Worm (Caenorhabditis elegans) whole organism, mixed stage, embryonic: ENCODE measurements around the gene ceh-20.

Source experiments
- M03D4.4 ChIP-seq: sonication (generic microtip); optimal IDR thresholded peaks from 2 replicates; lab custom pipeline; 2017; ENCODE audit warnings: mild to moderate bottlenecking, missing genetic modification characterization, missing compliant biosample characterization
- bed-3 ChIP-seq: fragments of 200-800 bp; sonication (Bioruptor generic); optimal IDR thresholded peaks from 3 replicates; lab custom pipeline; 2018; ENCODE audit warnings: mild to moderate bottlenecking, missing genetic modification characterization, moderate library complexity, missing compliant biosample characterization
- blmp-1 ChIP-seq: fragments of 150-350 bp; optimal IDR thresholded peaks from 2 replicates; lab custom pipeline; 2014; ENCODE audit warnings: missing biosample characterization, missing genetic modification characterization
- ceh-39 ChIP-seq: fragments of 150-350 bp; optimal IDR thresholded peaks from 2 replicates; lab custom pipeline; 2014; ENCODE audit warnings: missing biosample characterization, missing genetic modification characterization
- ceh-43 ChIP-seq: fragments of 200-800 bp; sonication (Bioruptor generic); optimal IDR thresholded peaks from 2 replicates; lab custom pipeline; 2018; ENCODE audit warnings: mild to moderate bottlenecking, missing genetic modification characterization, moderate library complexity, missing compliant biosample characterization
- ceh-83 ChIP-seq: fragments of 200-800 bp; sonication (Bioruptor generic); optimal IDR thresholded peaks from 2 replicates; lab custom pipeline; 2018; ENCODE audit warnings: mild to moderate bottlenecking, missing genetic modification characterization, missing compliant biosample characterization
- ces-1 ChIP-seq: fragments of 150-350 bp; optimal IDR thresholded peaks from 2 replicates; lab custom pipeline; 2014; ENCODE audit warnings: missing biosample characterization, missing genetic modification reagents, missing genetic modification characterization
- cnd-1 ChIP-seq: fragments of 200-800 bp; sonication (Bioruptor generic); optimal IDR thresholded peaks from 2 replicates; lab custom pipeline; 2018; ENCODE audit warnings: mild to moderate bottlenecking, missing genetic modification characterization, missing compliant biosample characterization
- drap-1 ChIP-seq: fragments of 200-800 bp; sonication (Bioruptor generic); optimal IDR thresholded peaks from 3 replicates; lab custom pipeline; 2018; ENCODE audit warnings: mild to moderate bottlenecking, missing genetic modification characterization, missing compliant biosample characterization
- elt-1 ChIP-seq: sonication (generic microtip); optimal IDR thresholded peaks from 2 replicates; lab custom pipeline; 2017; ENCODE audit warnings: missing genetic modification characterization, mild to moderate bottlenecking, missing compliant biosample characterization, antibody characterized with exemption, moderate library complexity, borderline replicate concordance; ENCODE audit not compliant: insufficient read depth
- elt-3 ChIP-seq: fragments of 150-350 bp; optimal IDR thresholded peaks from 2 replicates; lab custom pipeline; 2014; ENCODE audit warnings: missing biosample characterization, missing genetic modification characterization
- flh-1 ChIP-seq: fragments of 200-800 bp; sonication (Bioruptor generic); optimal IDR thresholded peaks from 2 replicates; lab custom pipeline; 2018; ENCODE audit warnings: mild to moderate bottlenecking, missing genetic modification characterization, moderate library complexity, missing compliant biosample characterization
- ham-2 ChIP-seq: fragments of 200-800 bp; sonication (Bioruptor generic); optimal IDR thresholded peaks from 2 replicates; lab custom pipeline; 2018; ENCODE audit warnings: mild to moderate bottlenecking, missing genetic modification characterization, missing compliant biosample characterization
- hlh-1 ChIP-seq: fragments of 150-350 bp; optimal IDR thresholded peaks from 2 replicates; lab custom pipeline; 2014; ENCODE audit warnings: missing biosample characterization, missing genetic modification reagents, missing genetic modification characterization
- lin-13 ChIP-seq: fragments of 150-350 bp; optimal IDR thresholded peaks from 2 replicates; lab custom pipeline; 2014; ENCODE audit warnings: missing biosample characterization, missing genetic modification characterization
- lin-32 ChIP-seq: fragments of 200-800 bp; sonication (Bioruptor generic); optimal IDR thresholded peaks from 2 replicates; lab custom pipeline; 2018; ENCODE audit warnings: mild to moderate bottlenecking, missing genetic modification characterization, missing compliant biosample characterization
- lsy-2 ChIP-seq: fragments of 150-350 bp; optimal IDR thresholded peaks from 2 replicates; lab custom pipeline; 2014; ENCODE audit warnings: missing biosample characterization, missing genetic modification characterization
- mab-5 ChIP-seq: fragments of 150-350 bp; optimal IDR thresholded peaks from 2 replicates; lab custom pipeline; 2014; ENCODE audit warnings: missing biosample characterization, missing genetic modification characterization
- mep-1 ChIP-seq: fragments of 150-350 bp; optimal IDR thresholded peaks from 2 replicates; lab custom pipeline; 2017; ENCODE audit warnings: missing biosample characterization, missing genetic modification reagents, missing genetic modification characterization, inconsistent platforms
- mls-2 ChIP-seq: sonication (generic microtip); optimal IDR thresholded peaks from 2 replicates; lab custom pipeline; 2016; ENCODE audit warnings: mild to moderate bottlenecking, missing genetic modification characterization, moderate library complexity, missing compliant biosample characterization
- nhr-12 ChIP-seq: fragments of 150-350 bp; optimal IDR thresholded peaks from 2 replicates; lab custom pipeline; 2014; ENCODE audit warnings: missing biosample characterization, missing genetic modification characterization
- nhr-2 ChIP-seq: fragments of 150-350 bp; optimal IDR thresholded peaks from 2 replicates; lab custom pipeline; 2014; ENCODE audit warnings: missing biosample characterization, missing genetic modification characterization
- nhr-237 ChIP-seq: fragments of 150-350 bp; optimal IDR thresholded peaks from 2 replicates; lab custom pipeline; 2014; ENCODE audit warnings: missing biosample characterization, missing genetic modification characterization
- nhr-28 ChIP-seq: fragments of 150-350 bp; optimal IDR thresholded peaks from 2 replicates; lab custom pipeline; 2014; ENCODE audit warnings: missing biosample characterization, missing genetic modification characterization
- nhr-76 ChIP-seq: sonication (generic microtip); optimal IDR thresholded peaks from 2 replicates; lab custom pipeline; 2017; ENCODE audit warnings: missing biosample characterization, missing genetic modification characterization
- pha-4 ChIP-seq: fragments of 150-350 bp; optimal IDR thresholded peaks from 2 replicates; lab custom pipeline; 2018; ENCODE audit warnings: missing biosample characterization, missing genetic modification reagents, missing genetic modification characterization
- sem-2 ChIP-seq: fragments of 200-800 bp; sonication (Bioruptor generic); optimal IDR thresholded peaks from 2 replicates; lab custom pipeline; 2018; ENCODE audit warnings: mild to moderate bottlenecking, missing genetic modification characterization, missing compliant biosample characterization
- snpc-4 ChIP-seq: fragments of 150-350 bp; optimal IDR thresholded peaks from 2 replicates; lab custom pipeline; 2014; ENCODE audit warnings: missing biosample characterization, missing genetic modification characterization
- sptf-1 ChIP-seq: sonication (generic microtip); optimal IDR thresholded peaks from 2 replicates; lab custom pipeline; 2017; ENCODE audit warnings: mild to moderate bottlenecking, missing genetic modification characterization, moderate library complexity, missing compliant biosample characterization
- tbx-8 ChIP-seq: fragments of 200-800 bp; sonication (Bioruptor generic); optimal IDR thresholded peaks from 2 replicates; lab custom pipeline; 2018; ENCODE audit warnings: mild to moderate bottlenecking, missing genetic modification characterization, moderate library complexity, missing compliant biosample characterization
- unc-120 ChIP-seq: sonication (generic microtip); optimal IDR thresholded peaks from 2 replicates; lab custom pipeline; 2017; ENCODE audit warnings: missing genetic modification characterization, missing compliant biosample characterization; ENCODE audit not compliant: poor library complexity, severe bottlenecking
- unc-39 ChIP-seq: fragments of 150-350 bp; optimal IDR thresholded peaks from 2 replicates; lab custom pipeline; 2014; ENCODE audit warnings: missing biosample characterization, missing genetic modification characterization
- unc-62 ChIP-seq: fragments of 150-350 bp; optimal IDR thresholded peaks from 2 replicates; lab custom pipeline; 2014; ENCODE audit warnings: missing biosample characterization, missing genetic modification reagents, missing genetic modification characterization
- zip-8 ChIP-seq: fragments of 150-350 bp; optimal IDR thresholded peaks from 2 replicates; lab custom pipeline; 2014; ENCODE audit warnings: missing biosample characterization, missing genetic modification characterization
- ztf-11 ChIP-seq: fragments of 150-350 bp; optimal IDR thresholded peaks from 2 replicates; lab custom pipeline; 2014; ENCODE audit warnings: missing biosample characterization, missing genetic modification characterization

ceh-20 gene

ce11 chrIII:6973682-6974081 lies 6.0 kb upstream of the ceh-20 start, which contains the start of gene F31E3.2:
F31E3.2 (plus strand) TSS chrIII:6973982.
- no peak for TF ChIP-seq unc-62 (GFP tag; lab: Kevin White, UChicago)
- no peak for TF ChIP-seq ztf-11 (tag; lab: Kevin White, UChicago)
- no peak for TF ChIP-seq nhr-2 (tag; lab: Kevin White, UChicago)
- no peak for TF ChIP-seq nhr-237 (tag; lab: Kevin White, UChicago)
- TF ChIP-seq M03D4.4 (tag; lab: Kevin White, UChicago) = no peak
- TF ChIP-seq snpc-4 (tag; lab: Kevin White, UChicago) = no peak
- no peak for TF ChIP-seq drap-1
- no peak for TF ChIP-seq ceh-43 (GFP tag; lab: Kevin White, UChicago)
- TF ChIP-seq, all 35 proteins: peak for 0

ce11 chrIII:6974952-6975351 lies 4.7 kb upstream of the ceh-20 start:
- no peak for TF ChIP-seq hlh-1 (tag; lab: Kevin White, UChicago)
- TF ChIP-seq nhr-12 (tag; lab: Kevin White, UChicago) = no peak
- no peak for TF ChIP-seq sptf-1 (tag; lab: Kevin White, UChicago)
- TF ChIP-seq zip-8 = peak; percentile 91
- TF ChIP-seq unc-120 (tag; lab: Kevin White, UChicago) = no peak

DNA sequence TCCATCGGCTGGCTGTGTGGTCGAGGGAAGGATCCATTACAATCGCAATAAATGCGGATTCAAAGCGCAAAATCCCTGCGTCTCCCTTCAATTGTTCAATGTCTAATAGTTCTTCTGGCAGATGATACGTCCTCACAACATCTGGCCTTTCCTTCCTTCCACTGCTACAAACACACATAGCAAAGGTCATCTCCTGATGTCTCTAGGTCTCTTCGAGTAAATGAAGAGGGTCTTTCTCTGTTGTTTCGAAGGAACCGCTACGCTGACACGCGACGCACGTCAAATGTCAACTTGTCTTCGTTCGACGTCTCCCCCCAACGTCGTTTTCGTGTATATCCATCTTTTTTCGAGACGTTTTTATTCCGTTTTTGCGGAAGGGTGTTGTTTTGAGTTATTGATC lies 809 bp upstream of the ceh-20 start:
- peak; percentile 95 for TF ChIP-seq cnd-1
- TF ChIP-seq M03D4.4 (tag; lab: Kevin White, UChicago) = peak; percentile 53
- peak; percentile 81 for TF ChIP-seq lin-32 (GFP tag; lab: Kevin White, UChicago)
- no peak for TF ChIP-seq blmp-1 (tag; lab: Kevin White, UChicago)
- no peak for TF ChIP-seq sem-2 (GFP tag; lab: Kevin White, UChicago)
- TF ChIP-seq lin-13 (tag; lab: Kevin White, UChicago) = peak; percentile 58
- no peak for TF ChIP-seq elt-3 (tag; lab: Kevin White, UChicago)
- peak; percentile 74 for TF ChIP-seq ham-2 (GFP tag; lab: Kevin White, UChicago)
- no peak for TF ChIP-seq nhr-76 (tag; lab: Kevin White, UChicago)
- peak; percentile 66 for TF ChIP-seq ceh-39
- peak; percentile 76 for TF ChIP-seq unc-120 (tag; lab: Kevin White, UChicago)
- TF ChIP-seq hlh-1 (tag; lab: Kevin White, UChicago) = peak; percentile 93
- no peak for TF ChIP-seq pha-4 (tag; lab: Kevin White, UChicago)
- TF ChIP-seq ceh-83 = no peak
- no peak for TF ChIP-seq ces-1 (GFP tag; lab: Kevin White, UChicago)
- TF ChIP-seq lsy-2 (tag; lab: Kevin White, UChicago) = peak; percentile 55
- no peak for TF ChIP-seq snpc-4 (tag; lab: Kevin White, UChicago)
- peak; percentile 13 for TF ChIP-seq drap-1
- peak; percentile 22 for TF ChIP-seq elt-1 (tag; lab: Kevin White, UChicago)
- no peak for TF ChIP-seq flh-1 (GFP tag; lab: Kevin White, UChicago)
- TF ChIP-seq nhr-12 (tag; lab: Kevin White, UChicago) = no peak
- peak; percentile 30 for TF ChIP-seq ztf-11 (tag; lab: Kevin White, UChicago)
- no peak for TF ChIP-seq zip-8
- TF ChIP-seq mab-5 (tag; lab: Kevin White, UChicago) = no peak
- TF ChIP-seq sptf-1 (tag; lab: Kevin White, UChicago) = peak; percentile 53
- TF ChIP-seq nhr-28 (tag; lab: Kevin White, UChicago) = no peak
- TF ChIP-seq mep-1 = peak; percentile 67
- TF ChIP-seq tbx-8 (GFP tag; lab: Kevin White, UChicago) = peak; percentile 3
- no peak for TF ChIP-seq nhr-237 (tag; lab: Kevin White, UChicago)
- TF ChIP-seq ceh-43 (GFP tag; lab: Kevin White, UChicago) = no peak
- TF ChIP-seq unc-62 (GFP tag; lab: Kevin White, UChicago) = peak; percentile 100
- TF ChIP-seq bed-3 (GFP tag; lab: Kevin White, UChicago) = no peak
- peak; percentile 88 for TF ChIP-seq nhr-2 (tag; lab: Kevin White, UChicago)
- TF ChIP-seq unc-39 (tag; lab: Kevin White, UChicago) = peak; percentile 2
- peak; percentile 55 for TF ChIP-seq mls-2 (tag; lab: Kevin White, UChicago)
